Fruit fly (Drosophila melanogaster): ENCODE data around the gene alpha-Est6.
A peak's percentile ranks its signal among the peaks of the same experiment; 100 is the strongest.

alpha-Est6 gene

DNA sequence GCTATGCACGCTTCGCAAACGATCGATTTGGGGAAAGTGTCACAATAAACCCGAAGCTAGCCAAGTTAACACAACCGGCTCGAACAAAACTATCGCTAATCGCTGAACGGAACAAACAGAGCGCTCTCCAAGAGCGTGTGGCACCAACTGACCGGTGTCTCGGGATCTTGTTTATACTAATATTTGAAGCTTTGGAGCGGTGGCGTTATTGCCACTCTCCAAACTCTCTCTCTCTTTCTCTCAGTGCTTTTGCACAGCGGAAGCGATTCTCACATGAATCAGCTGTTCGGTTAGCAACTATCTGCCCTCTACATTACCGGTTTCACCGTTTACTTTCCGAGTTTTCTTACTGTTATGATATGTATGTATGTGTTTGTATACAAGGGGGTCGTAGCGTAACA lies 37.1 kb downstream of the alpha-Est6 start (continued):
- TF ChIP-seq CG17829 (tag; optimal IDR thresholded peaks at IDR 0.05) (no peak), Fer1 (GFP tag; optimal IDR thresholded peaks at IDR 0.05) (peak; percentile 32), Dbx (GFP tag; IDR thresholded peaks at IDR 0.05) (peak; percentile 52; the same call in 2 of the 3 replicates), ken (GFP tag; IDR thresholded peaks at IDR 0.05) (no peak), slou (GFP tag; optimal IDR thresholded peaks at IDR 0.05) (no peak), emc (GFP tag; optimal IDR thresholded peaks at IDR 0.05) (no peak), Xrp1 (GFP tag; IDR thresholded peaks at IDR 0.05) (no peak), CG6689 (GFP tag; IDR thresholded peaks at IDR 0.05) (no peak), CG33213 (GFP tag; optimal IDR thresholded peaks at IDR 0.05) (no peak), CG18619 (GFP tag; optimal IDR thresholded peaks at IDR 0.05) (no peak), exex (tag; optimal IDR thresholded peaks at IDR 0.05) (peak; percentile 6), CG5953 (GFP tag; IDR thresholded peaks at IDR 0.05) (no peak), CG17385 (GFP tag; optimal IDR thresholded peaks at IDR 0.05) (peak; percentile 12), CG14710 (tag; optimal IDR thresholded peaks at IDR 0.05) (no peak), CG6254 (GFP tag; optimal IDR thresholded peaks at IDR 0.05) (no peak), Dref (GFP tag; IDR thresholded peaks at IDR 0.05) (no peak), CG3726 (GFP tag; IDR thresholded peaks at IDR 0.05) (no peak), sqz (GFP tag; optimal IDR thresholded peaks at IDR 0.05) (no peak), ERR (GFP tag; optimal IDR thresholded peaks at IDR 0.05) (no peak), D (optimal IDR thresholded peaks at IDR 0.05) (no peak), D (GFP tag; optimal IDR thresholded peaks at IDR 0.05) (no peak), D19B (GFP tag; optimal IDR thresholded peaks at IDR 0.05) (no peak), kah (GFP tag; optimal IDR thresholded peaks at IDR 0.05) (no peak), hb (GFP tag; IDR thresholded peaks at IDR 0.05; ENCODE audit: partially characterized antibody) (no peak), CG8478 (optimal IDR thresholded peaks at IDR 0.05) (no peak), usp (GFP tag; optimal IDR thresholded peaks at IDR 0.05) (no peak), HLH4C (GFP tag; IDR thresholded peaks at IDR 0.05; ENCODE audit: partially characterized antibody) (no peak; the same call in 2 of the 3 replicates), gem (tag; optimal IDR thresholded peaks at IDR 0.05) (no peak), sd (tag; optimal IDR thresholded peaks at IDR 0.05) (peak; percentile 1), aop (GFP tag; IDR thresholded peaks at IDR 0.05) (peak; percentile 25; the same call in 1 of the 2 replicates), CoRest (tag; optimal IDR thresholded peaks at IDR 0.05) (no peak), zen2 (GFP tag; IDR thresholded peaks at IDR 0.05; ENCODE audit: partially characterized antibody) (peak; percentile 29; the same call in 1 of the 3 replicates), corto (GFP tag; optimal IDR thresholded peaks at IDR 0.05) (no peak), esg (GFP tag; conservative IDR thresholded peaks at IDR 0.05) (no peak), pnt (GFP tag; optimal IDR thresholded peaks at IDR 0.05) (no peak), MTF-1 (GFP tag; optimal IDR thresholded peaks at IDR 0.05; ENCODE audit: borderline replicate concordance) (no peak), gt (GFP tag; IDR thresholded peaks at IDR 0.05) (no peak), Lim3 (GFP tag; IDR thresholded peaks at IDR 0.05) (no peak), wek (GFP tag; optimal IDR thresholded peaks at IDR 0.05) (no peak), TFAM (GFP tag; optimal IDR thresholded peaks at IDR 0.05) (no peak), Rfx (GFP tag; IDR thresholded peaks at IDR 0.05) (peak; percentile 29; the same call in 1 of the 2 replicates), Atf6 (GFP tag; IDR thresholded peaks at IDR 0.05) (no peak), CG4424 (GFP tag; optimal IDR thresholded peaks at IDR 0.05) (no peak), CG1603 (tag; optimal IDR thresholded peaks at IDR 0.05) (no peak), hkb (optimal IDR thresholded peaks at IDR 0.05) (no peak), hkb (GFP tag; IDR thresholded peaks at IDR 0.05) (no peak), CG42726 (GFP tag; IDR thresholded peaks at IDR 0.05; ENCODE audit: partially characterized antibody) (peak; percentile 29; the same call in 1 of the 2 replicates), cas (GFP tag; IDR thresholded peaks at IDR 0.05) (no peak)
